Fruit fly (Drosophila melanogaster) whole organism, embryonic: ENCODE data around the gene Tmhs.
A peak's percentile ranks its signal among the peaks of the same experiment; 100 is the strongest.

Experiments used
- Blimp-1 ChIP-seq: fragments of 200-800 bp; sonication (Bioruptor generic); optimal IDR thresholded peaks from 3 replicates; lab custom pipeline; 2018; ENCODE audit warnings: missing biosample characterization, missing genetic modification characterization, mild to moderate bottlenecking, moderate library complexity, missing genetic modification reagents
- Bteb2 ChIP-seq: fragments of 200-800 bp; sonication (Bioruptor generic); optimal IDR thresholded peaks from 2 replicates; lab custom pipeline; 2016; ENCODE audit warnings: missing biosample characterization, missing genetic modification characterization
- CG10654 ChIP-seq: fragments of 200-800 bp; sonication (Bioruptor generic); optimal IDR thresholded peaks from 2 replicates; lab custom pipeline; 2016; ENCODE audit warnings: missing biosample characterization, missing genetic modification characterization
- CG12299 ChIP-seq: fragments of 200-800 bp; sonication (Bioruptor generic); optimal IDR thresholded peaks from 2 replicates; lab custom pipeline; 2018; ENCODE audit warnings: missing biosample characterization, mild to moderate bottlenecking, missing genetic modification characterization
- CG12942 ChIP-seq: fragments of 200-800 bp; sonication (Bioruptor generic); optimal IDR thresholded peaks from 3 replicates; lab custom pipeline; 2016; ENCODE audit warnings: missing biosample characterization, missing genetic modification characterization
- CG13424 ChIP-seq: fragments of 200-800 bp; sonication (Bioruptor generic); optimal IDR thresholded peaks from 2 replicates; lab custom pipeline; 2019; ENCODE audit warnings: missing biosample characterization, mild to moderate bottlenecking, missing genetic modification characterization, moderate library complexity
- CG14441 ChIP-seq: fragments of 200-800 bp; sonication (Bioruptor generic); IDR thresholded peaks from 2 replicates; pipeline ENCODE4 v1.3.6; 2022; ENCODE audit warnings: missing biosample characterization, missing genetic modification characterization
- CG16815 ChIP-seq: fragments of 200-800 bp; sonication (Bioruptor generic); optimal IDR thresholded peaks from 3 replicates; lab custom pipeline; 2017; ENCODE audit warnings: missing biosample characterization, mild to moderate bottlenecking, missing genetic modification characterization
- CG16863 ChIP-seq: fragments of 200-800 bp; sonication (Bioruptor generic); optimal IDR thresholded peaks from 3 replicates; lab custom pipeline; 2016; ENCODE audit warnings: missing biosample characterization, missing genetic modification characterization
- CG17612 ChIP-seq: fragments of 200-800 bp; sonication (Bioruptor generic); IDR thresholded peaks from 2 replicates; pipeline ENCODE4 v1.3.6; 2022; ENCODE audit warnings: missing biosample characterization, missing genetic modification characterization
- CG17829 ChIP-seq: fragments of 200-800 bp; optimal IDR thresholded peaks from 2 replicates; lab custom pipeline; 2019; ENCODE audit warnings: missing biosample characterization, mild to moderate bottlenecking, missing genetic modification characterization, moderate library complexity
- CG32767 ChIP-seq: fragments of 200-800 bp; sonication (Bioruptor generic); IDR thresholded peaks from 2 replicates; pipeline ENCODE4 v1.3.6; 2022; ENCODE audit warnings: missing biosample characterization, missing genetic modification characterization
- CG4282 ChIP-seq: fragments of 200-800 bp; sonication (Bioruptor generic); optimal IDR thresholded peaks from 2 replicates; lab custom pipeline; 2016; ENCODE audit warnings: missing biosample characterization, missing genetic modification characterization
- CG4424 ChIP-seq: fragments of 200-800 bp; sonication (Bioruptor generic); optimal IDR thresholded peaks from 3 replicates; lab custom pipeline; 2016; ENCODE audit warnings: missing biosample characterization, missing genetic modification characterization
- CG4820 ChIP-seq: fragments of 200-800 bp; sonication (Bioruptor generic); optimal IDR thresholded peaks from 3 replicates; lab custom pipeline; 2016; ENCODE audit warnings: missing biosample characterization, missing genetic modification characterization
- CG7271 ChIP-seq: fragments of 200-800 bp; sonication (Bioruptor generic); optimal IDR thresholded peaks from 2 replicates; lab custom pipeline; 2018; ENCODE audit warnings: missing biosample characterization, mild to moderate bottlenecking, missing genetic modification characterization, moderate library complexity
- CG7928 ChIP-seq: fragments of 200-800 bp; sonication (Bioruptor generic); optimal IDR thresholded peaks from 2 replicates; lab custom pipeline; 2017; ENCODE audit warnings: missing biosample characterization, mild to moderate bottlenecking, missing genetic modification characterization
- CG7987 ChIP-seq: fragments of 200-800 bp; sonication (Bioruptor generic); optimal IDR thresholded peaks from 2 replicates; lab custom pipeline; 2018; ENCODE audit warnings: missing biosample characterization, mild to moderate bottlenecking, missing genetic modification characterization, moderate library complexity
- CG9215 ChIP-seq: fragments of 200-800 bp; sonication (Bioruptor generic); IDR thresholded peaks from 2 replicates; pipeline ENCODE4 v1.3.6; 2022; ENCODE audit warnings: missing biosample characterization, missing genetic modification characterization
- CrebB ChIP-seq: fragments of 200-800 bp; sonication (Bioruptor generic); optimal IDR thresholded peaks from 3 replicates; lab custom pipeline; 2018; ENCODE audit warnings: missing biosample characterization, mild to moderate bottlenecking, missing genetic modification characterization
- Dek ChIP-seq: fragments of 200-800 bp; sonication (Bioruptor generic); optimal IDR thresholded peaks from 3 replicates; lab custom pipeline; 2019; ENCODE audit warnings: missing biosample characterization, mild to moderate bottlenecking, missing genetic modification characterization, moderate library complexity
- Dip3 ChIP-seq: fragments of 200-800 bp; sonication (Bioruptor generic); optimal IDR thresholded peaks from 3 replicates; lab custom pipeline; 2016; ENCODE audit warnings: missing biosample characterization, missing genetic modification characterization
- Doc2 ChIP-seq: fragments of 200-800 bp; sonication (Bioruptor generic); IDR thresholded peaks from 2 replicates; pipeline ENCODE4 v1.3.6; 2022; ENCODE audit warnings: missing biosample characterization, missing genetic modification characterization
- Dp ChIP-seq: fragments of 200-800 bp; sonication (Bioruptor generic); optimal IDR thresholded peaks from 2 replicates; lab custom pipeline; 2018; ENCODE audit warnings: missing biosample characterization, mild to moderate bottlenecking, missing genetic modification characterization, moderate library complexity
- Ets65A ChIP-seq: fragments of 200-800 bp; sonication (Bioruptor generic); peaks from one replicate; lab custom pipeline; 2016; ENCODE audit warnings: missing biosample characterization, missing genetic modification characterization
- HLH4C ChIP-seq: fragments of 200-800 bp; sonication (Bioruptor generic); IDR thresholded peaks from 3 replicates; pipeline ENCODE4 v1.3.6; 2022; ENCODE audit warnings: missing biosample characterization, missing genetic modification characterization; ENCODE audit not compliant: partially characterized antibody
- Lim3 ChIP-seq: fragments of 200-800 bp; sonication (Bioruptor generic); IDR thresholded peaks from 2 replicates; pipeline ENCODE4 v1.3.6; 2022; ENCODE audit warnings: missing biosample characterization, missing genetic modification characterization
- Med ChIP-seq: fragments of 200-800 bp; sonication (Bioruptor generic); peaks from one replicate; lab custom pipeline; 2016; ENCODE audit warnings: missing biosample characterization, missing genetic modification characterization, mild to moderate bottlenecking, inconsistent platforms, moderate library complexity
- NK7.1 ChIP-seq: fragments of 200-800 bp; sonication (Bioruptor generic); optimal IDR thresholded peaks from 3 replicates; lab custom pipeline; 2016; ENCODE audit warnings: missing biosample characterization, missing genetic modification characterization
- Poxn ChIP-seq: fragments of 200-800 bp; sonication (Bioruptor generic); IDR thresholded peaks from 2 replicates; pipeline ENCODE4 v1.3.6; 2022; ENCODE audit warnings: missing biosample characterization, missing genetic modification characterization
- Sry-δ ChIP-seq: fragments of 200-800 bp; sonication (Bioruptor generic); optimal IDR thresholded peaks from 2 replicates; lab custom pipeline; 2016; ENCODE audit warnings: missing biosample characterization, missing genetic modification characterization
- abd-A ChIP-seq: fragments of 200-800 bp; sonication (Bioruptor generic); optimal IDR thresholded peaks from 3 replicates; lab custom pipeline; 2019; ENCODE audit warnings: missing biosample characterization, mild to moderate bottlenecking, missing genetic modification characterization, moderate library complexity
- bbx ChIP-seq: fragments of 200-800 bp; sonication (Bioruptor generic); IDR thresholded peaks from 2 replicates; pipeline ENCODE4 v1.3.6; 2022; ENCODE audit warnings: missing biosample characterization, missing genetic modification characterization; ENCODE audit not compliant: partially characterized antibody
- chn ChIP-seq: fragments of 200-800 bp; sonication (Bioruptor generic); optimal IDR thresholded peaks from 2 replicates; lab custom pipeline; 2016; ENCODE audit warnings: missing biosample characterization, missing genetic modification characterization
- croc ChIP-seq: fragments of 200-800 bp; sonication (Bioruptor generic); conservative IDR thresholded peaks from 3 replicates; pipeline ENCODE4 v1.3.6; 2022; ENCODE audit warnings: missing biosample characterization, missing genetic modification characterization
- crol ChIP-seq: fragments of 200-800 bp; sonication (Bioruptor generic); IDR thresholded peaks from 2 replicates; pipeline ENCODE4 v1.3.6; 2022; ENCODE audit warnings: missing biosample characterization, missing genetic modification characterization
- hb ChIP-seq: fragments of 200-800 bp; sonication (Bioruptor generic); IDR thresholded peaks from 3 replicates; pipeline ENCODE4 v1.3.6; 2022; ENCODE audit warnings: missing biosample characterization, missing genetic modification characterization; ENCODE audit not compliant: partially characterized antibody
- hth ChIP-seq: fragments of >200 bp; optimal IDR thresholded peaks from 2 replicates; lab custom pipeline; 2017; ENCODE audit warnings: inconsistent platforms
- insv ChIP-seq, 2 experiments: fragments of 200-800 bp; sonication (Bioruptor generic); optimal IDR thresholded peaks; 3 replicates each; lab custom pipeline; 2016 to 2018; ENCODE audit warnings: missing biosample characterization in 2 of 2, missing genetic modification characterization in 2 of 2
- jumu ChIP-seq: fragments of 200-800 bp; sonication (Bioruptor generic); optimal IDR thresholded peaks from 3 replicates; lab custom pipeline; 2016; ENCODE audit warnings: missing biosample characterization, missing genetic modification characterization
- lbe ChIP-seq: fragments of 200-800 bp; sonication (Bioruptor generic); optimal IDR thresholded peaks from 2 replicates; lab custom pipeline; 2016; ENCODE audit warnings: missing biosample characterization, mild to moderate bottlenecking, missing genetic modification characterization
- p53 ChIP-seq: fragments of 200-800 bp; sonication (Bioruptor generic); optimal IDR thresholded peaks from 2 replicates; lab custom pipeline; 2016; ENCODE audit warnings: missing biosample characterization, missing genetic modification characterization
- peb ChIP-seq: fragments of 200-800 bp; sonication (Bioruptor generic); IDR thresholded peaks from 2 replicates; pipeline ENCODE4 v1.3.6; 2022; ENCODE audit warnings: missing biosample characterization, missing genetic modification characterization
- pnt ChIP-seq: fragments of 200-800 bp; sonication (Bioruptor generic); optimal IDR thresholded peaks from 3 replicates; lab custom pipeline; 2016; ENCODE audit warnings: missing biosample characterization, missing genetic modification characterization
- psq ChIP-seq: fragments of 200-800 bp; sonication (Bioruptor generic); optimal IDR thresholded peaks from 2 replicates; lab custom pipeline; 2017; ENCODE audit warnings: missing biosample characterization, missing genetic modification characterization
- run ChIP-seq: fragments of 200-800 bp; sonication (Bioruptor generic); optimal IDR thresholded peaks from 3 replicates; lab custom pipeline; 2018; ENCODE audit warnings: missing biosample characterization, mild to moderate bottlenecking, missing genetic modification characterization
- schlank ChIP-seq: fragments of 200-800 bp; sonication (Bioruptor generic); optimal IDR thresholded peaks from 2 replicates; lab custom pipeline; 2018; ENCODE audit warnings: missing biosample characterization, mild to moderate bottlenecking, missing genetic modification characterization
- tap ChIP-seq: fragments of 200-800 bp; optimal IDR thresholded peaks from 3 replicates; lab custom pipeline; 2019; ENCODE audit warnings: missing biosample characterization, mild to moderate bottlenecking, missing genetic modification characterization, moderate library complexity
- tgo ChIP-seq: fragments of 200-800 bp; sonication (Bioruptor generic); IDR thresholded peaks from 3 replicates; pipeline ENCODE4 v1.3.6; 2022; ENCODE audit warnings: missing biosample characterization, missing genetic modification characterization
- tin ChIP-seq: fragments of 200-800 bp; sonication (Bioruptor generic); optimal IDR thresholded peaks from 3 replicates; lab custom pipeline; 2016; ENCODE audit warnings: missing biosample characterization, missing genetic modification characterization
- tio ChIP-seq: fragments of 200-800 bp; sonication (Bioruptor generic); optimal IDR thresholded peaks from 2 replicates; lab custom pipeline; 2017; ENCODE audit warnings: missing biosample characterization, missing genetic modification characterization, inconsistent platforms
- twi ChIP-seq: fragments of 200-800 bp; optimal IDR thresholded peaks from 2 replicates; lab custom pipeline; 2019; ENCODE audit warnings: missing biosample characterization, mild to moderate bottlenecking, missing genetic modification characterization, moderate library complexity

The Tmhs gene

dm6 chr3L:1940843-1941418, 55.5 kb downstream of the Tmhs start, which contains the start of gene Mfap1 (continued):
- no peak for TF ChIP-seq tio
- no peak for TF ChIP-seq CG16815 (GFP tag; lab: Kevin White, UChicago)
- no peak for TF ChIP-seq CG17612 (GFP tag; lab: Robert Waterston, UW)
- TF ChIP-seq psq (GFP tag; lab: Kevin White, UChicago), result no peak
- TF ChIP-seq insv (GFP tag; optimal IDR thresholded peaks at IDR 0.05; lab: Kevin White, UChicago), result no peak
- TF ChIP-seq croc (GFP tag; lab: Robert Waterston, UW), result no peak
- TF ChIP-seq schlank (tag; lab: Kevin White, UChicago), result no peak
- TF ChIP-seq CG4820 (GFP tag; lab: Kevin White, UChicago), result peak; percentile 4
- TF ChIP-seq CG13424 (tag; lab: Kevin White, UChicago), result no peak
- no peak for TF ChIP-seq twi
- TF ChIP-seq lbe (GFP tag; lab: Kevin White, UChicago), result no peak
- no peak for TF ChIP-seq CG32767
- TF ChIP-seq HLH4C (GFP tag; lab: Robert Waterston, UW), result peak; percentile 31; the same call in 2 of the 3 replicates
- no peak for TF ChIP-seq Blimp-1 (GFP tag; lab: Kevin White, UChicago)
- TF ChIP-seq CG12942 (GFP tag; lab: Kevin White, UChicago), result no peak
- no peak for TF ChIP-seq CrebB (tag; lab: Kevin White, UChicago)
- peak; percentile 33 for TF ChIP-seq tin (GFP tag; lab: Kevin White, UChicago)
- peak; percentile 23 for TF ChIP-seq CG17829 (tag; lab: Kevin White, UChicago)
- no peak for TF ChIP-seq Dip3
- TF ChIP-seq abd-A (tag; lab: Kevin White, UChicago), result no peak
- no peak for TF ChIP-seq CG7271 (tag; lab: Kevin White, UChicago)
- TF ChIP-seq CG16863, result peak; percentile 84
- TF ChIP-seq p53 (GFP tag; lab: Kevin White, UChicago), result no peak
- TF ChIP-seq hb, result peak; percentile 58; the same call in 2 of the 3 replicates
- no peak for TF ChIP-seq run (tag; lab: Kevin White, UChicago)
- TF ChIP-seq bbx (GFP tag; lab: Robert Waterston, UW), result peak; percentile 61; the same call in 1 of the 2 replicates
- TF ChIP-seq CG12299 (tag; lab: Kevin White, UChicago), result no peak
- TF ChIP-seq CG14441, result no peak
- TF ChIP-seq pnt (GFP tag; lab: Kevin White, UChicago), result no peak
- no peak for TF ChIP-seq CG4424
- TF ChIP-seq Poxn (GFP tag; lab: Robert Waterston, UW), result no peak
- TF ChIP-seq CG7928 (GFP tag; lab: Kevin White, UChicago), result no peak
- no peak for TF ChIP-seq Bteb2 (GFP tag; lab: Kevin White, UChicago)
- TF ChIP-seq Lim3 (GFP tag; lab: Robert Waterston, UW), result no peak
- TF ChIP-seq crol (GFP tag; lab: Robert Waterston, UW), result no peak
- TF ChIP-seq NK7.1, result no peak
- peak; percentile 41 for TF ChIP-seq Ets65A (GFP tag; lab: Kevin White, UChicago)
- no peak for TF ChIP-seq hth (lab: Kevin White, UChicago)
- peak; percentile 96 for TF ChIP-seq Dp
- no peak for TF ChIP-seq Doc2 (GFP tag; lab: Robert Waterston, UW)
- TF ChIP-seq tap (tag; lab: Kevin White, UChicago), result no peak
- no peak for TF ChIP-seq chn (GFP tag; lab: Kevin White, UChicago)
- peak; percentile 84 for TF ChIP-seq Sry-δ (GFP tag; lab: Kevin White, UChicago)
- TF ChIP-seq tgo (GFP tag; lab: Robert Waterston, UW), result no peak
- no peak for TF ChIP-seq CG4282 (GFP tag; lab: Kevin White, UChicago)
- TF ChIP-seq Med (GFP tag; lab: Kevin White, UChicago), result peak; percentile 68
- TF ChIP-seq Dek (tag; lab: Kevin White, UChicago), result no peak
- TF ChIP-seq CG9215 (GFP tag; lab: Robert Waterston, UW), result no peak
- TF ChIP-seq peb (GFP tag; lab: Robert Waterston, UW), result no peak
- TF ChIP-seq CG10654 (GFP tag; lab: Kevin White, UChicago), result peak; percentile 3
- TF ChIP-seq jumu (GFP tag; lab: Kevin White, UChicago), result no peak
- no peak for TF ChIP-seq CG7987 (GFP tag; lab: Kevin White, UChicago)
